Worm (Caenorhabditis elegans) whole organism, L2 larva: ENCODE data around the gene nas-20.

Source experiments
- C34F6.9 ChIP-seq: fragments of 150-350 bp; optimal IDR thresholded peaks from 2 replicates; lab custom pipeline; 2014; ENCODE audit warnings: missing biosample characterization, missing genetic modification characterization
- F13H6.1 ChIP-seq: sonication (generic microtip); optimal IDR thresholded peaks from 2 replicates; lab custom pipeline; 2016; ENCODE audit warnings: missing genetic modification characterization, missing compliant biosample characterization
- R02D3.7 ChIP-seq: fragments of 150-350 bp; optimal IDR thresholded peaks from 2 replicates; lab custom pipeline; 2014; ENCODE audit warnings: missing biosample characterization, missing genetic modification characterization
- Y55F3AM.14 ChIP-seq: fragments of 200-800 bp; sonication (Bioruptor generic); optimal IDR thresholded peaks from 2 replicates; lab custom pipeline; 2018; ENCODE audit warnings: mild to moderate bottlenecking, missing genetic modification characterization, missing compliant biosample characterization
- ZK546.5 ChIP-seq: sonication (generic microtip); optimal IDR thresholded peaks from 2 replicates; lab custom pipeline; 2017; ENCODE audit warnings: missing biosample characterization, missing genetic modification characterization
- alr-1 ChIP-seq: fragments of 150-350 bp; optimal IDR thresholded peaks from 2 replicates; lab custom pipeline; 2014; ENCODE audit warnings: missing biosample characterization, missing genetic modification characterization
- aly-2 ChIP-seq: fragments of 150-350 bp; optimal IDR thresholded peaks from 2 replicates; lab custom pipeline; 2014; ENCODE audit warnings: missing biosample characterization, missing genetic modification characterization
- ama-1 ChIP-seq: fragments of 150-350 bp; optimal IDR thresholded peaks from 2 replicates; lab custom pipeline; 2018; ENCODE audit warnings: inconsistent platforms
- blmp-1 ChIP-seq: sonication (generic microtip); optimal IDR thresholded peaks from 2 replicates; lab custom pipeline; 2017; ENCODE audit warnings: missing genetic modification characterization, mild to moderate bottlenecking, missing compliant biosample characterization, antibody characterized with exemption, moderate library complexity; ENCODE audit not compliant: insufficient read depth
- ceh-16 ChIP-seq: fragments of 150-350 bp; optimal IDR thresholded peaks from 2 replicates; lab custom pipeline; 2014; ENCODE audit warnings: missing biosample characterization, missing genetic modification characterization
- ceh-82 ChIP-seq: fragments of 150-350 bp; optimal IDR thresholded peaks from 2 replicates; lab custom pipeline; 2014; ENCODE audit warnings: missing biosample characterization, missing genetic modification characterization
- crh-2 ChIP-seq: sonication (generic microtip); optimal IDR thresholded peaks from 2 replicates; lab custom pipeline; 2017; ENCODE audit warnings: missing biosample characterization, missing genetic modification characterization
- dmd-4 ChIP-seq: sonication (generic microtip); optimal IDR thresholded peaks from 2 replicates; lab custom pipeline; 2017; ENCODE audit warnings: missing biosample characterization, missing genetic modification characterization
- egl-27 ChIP-seq: sonication (generic microtip); optimal IDR thresholded peaks from 3 replicates; lab custom pipeline; 2017; ENCODE audit warnings: missing biosample characterization, missing genetic modification reagents, missing genetic modification characterization
- elt-1 ChIP-seq: fragments of 150-350 bp; optimal IDR thresholded peaks from 2 replicates; lab custom pipeline; 2014; ENCODE audit warnings: missing biosample characterization, missing genetic modification characterization
- elt-3 ChIP-seq: sonication (generic microtip); optimal IDR thresholded peaks from 2 replicates; lab custom pipeline; 2017; ENCODE audit warnings: missing biosample characterization, missing genetic modification characterization
- fos-1 ChIP-seq: fragments of 150-350 bp; optimal IDR thresholded peaks from 2 replicates; lab custom pipeline; 2014; ENCODE audit warnings: missing biosample characterization, missing genetic modification characterization
- gmeb-1 ChIP-seq: fragments of 150-350 bp; optimal IDR thresholded peaks from 2 replicates; lab custom pipeline; 2014; ENCODE audit warnings: missing biosample characterization, missing genetic modification characterization
- lin-13 ChIP-seq: fragments of 150-350 bp; optimal IDR thresholded peaks from 2 replicates; lab custom pipeline; 2014; ENCODE audit warnings: missing biosample characterization, missing genetic modification reagents, missing genetic modification characterization
- lin-39 ChIP-seq: fragments of 150-350 bp; optimal IDR thresholded peaks from 2 replicates; lab custom pipeline; 2014; ENCODE audit warnings: missing biosample characterization, missing genetic modification reagents, missing genetic modification characterization
- lsy-2 ChIP-seq, 2 experiments: fragments of 150-350 bp in 1 of 2; sonication (generic microtip) in 1 of 2; optimal IDR thresholded peaks; 2 replicates each; lab custom pipeline; 2014 to 2017; ENCODE audit warnings: missing biosample characterization in 2 of 2, missing genetic modification characterization in 2 of 2
- mab-5 ChIP-seq: fragments of 150-350 bp; optimal IDR thresholded peaks from 2 replicates; lab custom pipeline; 2014; ENCODE audit warnings: missing biosample characterization, missing genetic modification characterization
- mbf-1 ChIP-seq: sonication (generic microtip); optimal IDR thresholded peaks from 2 replicates; lab custom pipeline; 2017; ENCODE audit warnings: missing biosample characterization, missing genetic modification characterization
- mdl-1 ChIP-seq, 2 experiments: fragments of 150-350 bp in 1 of 2; sonication (generic microtip) in 1 of 2; optimal IDR thresholded peaks; 2 replicates each; lab custom pipeline; 2017; ENCODE audit warnings: missing biosample characterization in 2 of 2, missing genetic modification characterization in 2 of 2
- nhr-11 ChIP-seq: fragments of 150-350 bp; optimal IDR thresholded peaks from 2 replicates; lab custom pipeline; 2014; ENCODE audit warnings: missing biosample characterization, missing genetic modification characterization
- nhr-12 ChIP-seq: fragments of 150-350 bp; optimal IDR thresholded peaks from 2 replicates; lab custom pipeline; 2014; ENCODE audit warnings: missing biosample characterization, missing genetic modification characterization
- nhr-129 ChIP-seq: fragments of 150-350 bp; optimal IDR thresholded peaks from 2 replicates; lab custom pipeline; 2014; ENCODE audit warnings: missing biosample characterization, missing genetic modification characterization
- nhr-21 ChIP-seq: fragments of 150-350 bp; optimal IDR thresholded peaks from 2 replicates; lab custom pipeline; 2014; ENCODE audit warnings: missing biosample characterization, missing genetic modification characterization
- nhr-23 ChIP-seq: fragments of 150-350 bp; optimal IDR thresholded peaks from 2 replicates; lab custom pipeline; 2014; ENCODE audit warnings: missing biosample characterization, missing genetic modification reagents, missing genetic modification characterization
- nhr-237 ChIP-seq: fragments of 150-350 bp; optimal IDR thresholded peaks from 2 replicates; lab custom pipeline; 2014; ENCODE audit warnings: missing biosample characterization, missing genetic modification characterization
- nhr-25 ChIP-seq: fragments of 150-350 bp; sonication (generic microtip); optimal IDR thresholded peaks from 3 replicates; lab custom pipeline; 2014; ENCODE audit warnings: missing biosample characterization, missing genetic modification characterization
- nhr-6 ChIP-seq: fragments of 150-350 bp; optimal IDR thresholded peaks from 2 replicates; lab custom pipeline; 2014; ENCODE audit warnings: missing biosample characterization, missing genetic modification characterization
- peb-1 ChIP-seq: fragments of 150-350 bp; optimal IDR thresholded peaks from 2 replicates; lab custom pipeline; 2014; ENCODE audit warnings: missing biosample characterization, missing genetic modification characterization
- sem-4 ChIP-seq: fragments of 150-350 bp; optimal IDR thresholded peaks from 2 replicates; lab custom pipeline; 2014; ENCODE audit warnings: missing biosample characterization, missing genetic modification reagents, missing genetic modification characterization
- skn-1 ChIP-seq: sonication (generic microtip); optimal IDR thresholded peaks from 2 replicates; lab custom pipeline; 2017; ENCODE audit warnings: missing biosample characterization, missing genetic modification characterization
- sma-3 ChIP-seq: sonication (generic microtip); optimal IDR thresholded peaks from 2 replicates; lab custom pipeline; 2016; ENCODE audit warnings: missing genetic modification reagents, missing genetic modification characterization, missing compliant biosample characterization
- sma-9 ChIP-seq, 2 experiments: fragments of 150-350 bp in 1 of 2; sonication (generic microtip) in 1 of 2; optimal IDR thresholded peaks; 2 replicates each; lab custom pipeline; 2014 to 2016; ENCODE audit warnings: missing genetic modification characterization in 2 of 2, mild to moderate bottlenecking in 1 of 2, missing biosample characterization in 1 of 2, missing compliant biosample characterization in 1 of 2, missing genetic modification reagents in 1 of 2, moderate library complexity in 1 of 2
- snpc-4 ChIP-seq: fragments of 150-350 bp; optimal IDR thresholded peaks from 2 replicates; lab custom pipeline; 2014; ENCODE audit warnings: missing biosample characterization, missing genetic modification characterization
- unc-39 ChIP-seq: fragments of 150-350 bp; optimal IDR thresholded peaks from 2 replicates; lab custom pipeline; 2014; ENCODE audit warnings: missing biosample characterization, missing genetic modification characterization
- unc-55 ChIP-seq: fragments of 150-350 bp; sonication (generic microtip); optimal IDR thresholded peaks from 3 replicates; lab custom pipeline; 2014; ENCODE audit warnings: missing biosample characterization, missing genetic modification reagents, missing genetic modification characterization
- unc-62 ChIP-seq: fragments of 150-350 bp; optimal IDR thresholded peaks from 2 replicates; lab custom pipeline; 2014; ENCODE audit warnings: missing biosample characterization, missing genetic modification reagents, missing genetic modification characterization
- zag-1 ChIP-seq: fragments of 150-350 bp; optimal IDR thresholded peaks from 2 replicates; lab custom pipeline; 2014; ENCODE audit warnings: missing biosample characterization, missing genetic modification characterization
- ztf-11 ChIP-seq: sonication (generic microtip); optimal IDR thresholded peaks from 2 replicates; lab custom pipeline; 2017; ENCODE audit warnings: missing biosample characterization, missing genetic modification characterization
- ztf-4 ChIP-seq: fragments of 150-350 bp; optimal IDR thresholded peaks from 2 replicates; lab custom pipeline; 2014; ENCODE audit warnings: missing biosample characterization, missing genetic modification characterization

Gene nas-20

ce11 chrV:11508773-11509172 lies 36.7 kb upstream of the nas-20 start, which contains the start of gene ttll-5:
Gene ttll-5, plus strand, starts transcription at chrV:11509060.
- TF ChIP-seq sem-4 (tag; lab: Kevin White, UChicago) (no peak), lin-39 (tag; lab: Kevin White, UChicago) (no peak), ztf-4 (tag; lab: Kevin White, UChicago) (no peak), nhr-25 (tag; lab: Kevin White, UChicago) (peak; percentile 66), aly-2 (tag; lab: Kevin White, UChicago) (no peak), blmp-1 (peak; percentile 70), elt-3 (tag; lab: Kevin White, UChicago) (no peak), peb-1 (tag; lab: Kevin White, UChicago) (no peak), F13H6.1 (tag; lab: Kevin White, UChicago) (no peak), skn-1 (no peak), fos-1 (tag; lab: Kevin White, UChicago) (peak; percentile 35), sma-9 (GFP tag; optimal IDR thresholded peaks at IDR 0.05; lab: Kevin White, UChicago) (peak; percentile 87), sma-9 (tag; optimal IDR thresholded peaks at IDR 0.05; lab: Kevin White, UChicago) (no peak), ceh-16 (tag; lab: Kevin White, UChicago) (no peak), nhr-12 (tag; lab: Kevin White, UChicago) (no peak), gmeb-1 (tag; lab: Kevin White, UChicago) (no peak), crh-2 (no peak), nhr-129 (tag; lab: Kevin White, UChicago) (no peak), snpc-4 (no peak), ZK546.5 (tag; lab: Kevin White, UChicago) (no peak), egl-27 (tag; lab: Kevin White, UChicago) (no peak), mab-5 (tag; lab: Kevin White, UChicago) (no peak), alr-1 (tag; lab: Kevin White, UChicago) (no peak), mbf-1 (no peak), sma-3 (GFP tag; lab: Kevin White, UChicago) (peak; percentile 12)

- no peak for TF ChIP-seq unc-39
- TF ChIP-seq nhr-23: no peak
- TF ChIP-seq ceh-82 (tag; lab: Kevin White, UChicago): no peak
- TF ChIP-seq F13H6.1 (tag; lab: Kevin White, UChicago): peak; percentile 80
- TF ChIP-seq blmp-1: no peak
- no peak for TF ChIP-seq nhr-25 (tag; lab: Kevin White, UChicago)
- TF ChIP-seq ztf-11: no peak
- no peak for TF ChIP-seq gmeb-1 (tag; lab: Kevin White, UChicago)
- TF ChIP-seq lin-13 (GFP tag; lab: Kevin White, UChicago): no peak
- peak; percentile 52 for TF ChIP-seq sma-9 (GFP tag; optimal IDR thresholded peaks at IDR 0.05; lab: Kevin White, UChicago)
- no peak for TF ChIP-seq sma-9 (tag; optimal IDR thresholded peaks at IDR 0.05; lab: Kevin White, UChicago)
- TF ChIP-seq dmd-4 (tag; lab: Kevin White, UChicago): no peak
- TF ChIP-seq elt-1 (tag; lab: Kevin White, UChicago): no peak
- no peak for TF ChIP-seq mab-5 (tag; lab: Kevin White, UChicago)
- no peak for TF ChIP-seq mdl-1 (tag; optimal IDR thresholded peaks at IDR 0.05; lab: Kevin White, UChicago)
- TF ChIP-seq crh-2: no peak
- TF ChIP-seq ZK546.5 (tag; lab: Kevin White, UChicago): no peak
- peak in 1 of 2 experiments; percentile 36 for TF ChIP-seq lsy-2 (tag; optimal IDR thresholded peaks at IDR 0.05; lab: Kevin White, UChicago)
- TF ChIP-seq unc-55 (GFP tag; lab: Kevin White, UChicago): no peak
- TF ChIP-seq egl-27 (tag; lab: Kevin White, UChicago): no peak
- no peak for TF ChIP-seq lin-39 (tag; lab: Kevin White, UChicago)
- no peak for TF ChIP-seq skn-1
- TF ChIP-seq sma-3 (GFP tag; lab: Kevin White, UChicago): no peak
- TF ChIP-seq zag-1: no peak
- no peak for TF ChIP-seq ceh-16 (tag; lab: Kevin White, UChicago)
- no peak for TF ChIP-seq sem-4 (tag; lab: Kevin White, UChicago)
- TF ChIP-seq mbf-1: no peak
- TF ChIP-seq ama-1: no peak
- no peak for TF ChIP-seq nhr-237 (tag; lab: Kevin White, UChicago)
- TF ChIP-seq aly-2 (tag; lab: Kevin White, UChicago): no peak
- TF ChIP-seq unc-62 (GFP tag; lab: Kevin White, UChicago): no peak
- peak; percentile 46 for TF ChIP-seq nhr-129 (tag; lab: Kevin White, UChicago)
- no peak for TF ChIP-seq ztf-4 (tag; lab: Kevin White, UChicago)
- no peak for TF ChIP-seq snpc-4
- no peak for TF ChIP-seq Y55F3AM.14
- no peak for TF ChIP-seq nhr-6 (tag; lab: Kevin White, UChicago)
- no peak for TF ChIP-seq alr-1 (tag; lab: Kevin White, UChicago)
- no peak for TF ChIP-seq nhr-11 (tag; lab: Kevin White, UChicago)
- no peak for TF ChIP-seq fos-1 (tag; lab: Kevin White, UChicago)
- TF ChIP-seq elt-3 (tag; lab: Kevin White, UChicago): no peak
- TF ChIP-seq R02D3.7 (tag; lab: Kevin White, UChicago): no peak
- peak; percentile 44 for TF ChIP-seq C34F6.9 (tag; lab: Kevin White, UChicago)
- no peak for TF ChIP-seq nhr-21 (tag; lab: Kevin White, UChicago)
- TF ChIP-seq, all 48 proteins: peak for 5
Observed at ce11 chrV:11506347-11506746, 34.2 kb upstream of the nas-20 start.
